Fruit fly (Drosophila melanogaster) whole organism, prepupa: Measurements from ENCODE around the gene ND-75.

Source experiments
- CG1621 ChIP-seq: fragments of 200-800 bp; sonication (Bioruptor generic); optimal IDR thresholded peaks from 3 replicates; lab custom pipeline; 2018; ENCODE audit warnings: missing biosample characterization, mild to moderate bottlenecking, missing genetic modification characterization
- CG31627 ChIP-seq: fragments of 200-800 bp; sonication (Bioruptor generic); optimal IDR thresholded peaks from 3 replicates; lab custom pipeline; 2016; ENCODE audit warnings: missing biosample characterization, missing genetic modification characterization
- CG3919 ChIP-seq: fragments of 200-800 bp; sonication (Bioruptor generic); optimal IDR thresholded peaks from 3 replicates; lab custom pipeline; 2016; ENCODE audit warnings: missing biosample characterization, missing genetic modification characterization
- CG6854 ChIP-seq: fragments of 200-800 bp; sonication (Bioruptor generic); optimal IDR thresholded peaks from 2 replicates; lab custom pipeline; 2017; ENCODE audit warnings: missing biosample characterization, mild to moderate bottlenecking, missing genetic modification characterization
- Ets21C ChIP-seq: fragments of 200-800 bp; sonication (Bioruptor generic); optimal IDR thresholded peaks from 3 replicates; lab custom pipeline; 2016; ENCODE audit warnings: missing biosample characterization, missing genetic modification characterization
- Ets96B ChIP-seq: fragments of 200-800 bp; optimal IDR thresholded peaks from 2 replicates; lab custom pipeline; 2019; ENCODE audit warnings: missing biosample characterization, mild to moderate bottlenecking, missing genetic modification characterization, moderate library complexity
- Lpt ChIP-seq: fragments of 200-800 bp; sonication (Bioruptor generic); optimal IDR thresholded peaks from 3 replicates; lab custom pipeline; 2016; ENCODE audit warnings: missing biosample characterization, missing genetic modification characterization
- OdsH ChIP-seq: fragments of 200-800 bp; sonication (Bioruptor generic); optimal IDR thresholded peaks from 3 replicates; lab custom pipeline; 2016; ENCODE audit warnings: missing biosample characterization, missing genetic modification characterization
- Smox ChIP-seq: fragments of 200-800 bp; sonication (Bioruptor generic); optimal IDR thresholded peaks from 3 replicates; lab custom pipeline; 2016; ENCODE audit warnings: missing biosample characterization, missing genetic modification characterization
- achi ChIP-seq: fragments of 200-800 bp; sonication (Bioruptor generic); optimal IDR thresholded peaks from 3 replicates; lab custom pipeline; 2016; ENCODE audit warnings: missing biosample characterization, missing genetic modification characterization
- fd85E ChIP-seq: fragments of 200-800 bp; sonication (Bioruptor generic); optimal IDR thresholded peaks from 3 replicates; lab custom pipeline; 2016; ENCODE audit warnings: missing biosample characterization, missing genetic modification characterization
- salr ChIP-seq, 2 experiments: fragments of 200-800 bp; sonication (Bioruptor generic); optimal IDR thresholded peaks; 3 replicates each; lab custom pipeline; 2016 to 2018; ENCODE audit warnings: missing biosample characterization in 2 of 2, missing genetic modification characterization in 2 of 2, mild to moderate bottlenecking in 1 of 2
- svp ChIP-seq: fragments of 200-800 bp; sonication (Bioruptor generic); peaks from one replicate; lab custom pipeline; 2016; ENCODE audit warnings: missing biosample characterization, missing genetic modification characterization

DNA sequence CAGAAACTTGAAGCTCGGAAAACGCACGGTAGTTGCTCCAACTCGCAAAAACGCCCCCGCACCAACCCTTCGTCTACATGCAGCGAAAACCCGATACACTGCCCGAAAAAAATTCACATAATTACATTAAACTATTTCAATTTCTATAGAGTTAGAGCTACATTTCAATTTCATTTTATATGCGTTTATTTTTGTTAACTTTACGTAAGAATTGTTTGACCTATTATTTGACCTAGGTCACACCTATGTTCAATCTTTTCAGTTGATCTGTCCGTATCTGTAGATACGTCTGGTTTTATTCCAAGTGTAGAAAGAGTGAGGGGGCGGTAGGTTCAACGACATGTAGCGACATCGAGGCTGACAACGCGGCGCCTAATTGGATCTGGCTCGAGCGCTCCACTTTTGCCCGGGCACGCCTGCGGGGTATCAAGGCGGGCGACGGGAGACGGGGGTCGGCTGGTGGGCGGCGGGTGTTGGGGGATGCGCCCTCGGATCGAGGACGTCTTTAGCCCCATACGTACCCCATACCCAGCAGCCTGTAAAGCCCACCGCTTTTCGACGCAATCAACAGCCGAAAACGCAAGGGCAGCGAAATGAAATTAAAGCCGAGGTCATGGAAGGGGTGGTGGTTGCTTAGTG, 48.6 kb downstream of the ND-75 start:
- TF ChIP-seq CG6854 (GFP tag; lab: Kevin White, UChicago) (no peak), OdsH (peak; percentile 27), CG1621 (tag; lab: Kevin White, UChicago) (no peak), svp (peak; percentile 66), fd85E (no peak), salr (GFP tag; optimal IDR thresholded peaks at IDR 0.05; lab: Kevin White, UChicago) (no peak), Ets21C (GFP tag; lab: Kevin White, UChicago) (no peak), achi (peak; percentile 18), Smox (no peak), Lpt (no peak), CG3919 (GFP tag; lab: Kevin White, UChicago) (peak; percentile 35), CG31627 (GFP tag; lab: Kevin White, UChicago) (peak; percentile 24), Ets96B (tag; lab: Kevin White, UChicago) (peak; percentile 19)
